Worm (Caenorhabditis elegans): ENCODE measurements around the gene R01H2.8.

DNA sequence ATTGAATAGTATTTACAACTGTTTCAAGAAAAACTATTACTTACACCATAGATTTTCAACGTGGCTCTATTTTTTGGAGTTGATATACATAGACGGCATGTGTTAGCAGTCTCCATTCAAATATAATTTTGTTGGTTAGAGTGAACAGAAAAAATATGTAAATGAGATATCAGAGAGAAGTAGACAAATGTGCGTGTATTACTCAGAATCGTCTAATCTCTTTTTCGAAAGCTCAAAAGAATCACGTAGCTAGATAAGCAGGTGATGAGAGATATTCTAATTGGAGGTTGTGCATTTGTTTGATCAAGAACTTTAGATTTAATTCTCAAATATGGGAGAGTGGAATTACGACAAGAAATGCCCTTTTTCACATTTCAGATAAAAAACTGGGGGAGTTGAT, 21.7 kb downstream of the R01H2.8 start, which contains the start of gene ZK418.10:
- TF ChIP-seq skn-1 (tag; optimal IDR thresholded peaks at IDR 0.05) = no peak
- TF ChIP-seq aly-2 (tag; optimal IDR thresholded peaks at IDR 0.05) = no peak
- TF ChIP-seq daf-12 (tag; optimal IDR thresholded peaks at IDR 0.05) = no peak
- no peak for TF ChIP-seq unc-39 (tag; optimal IDR thresholded peaks at IDR 0.05)
- no peak for TF ChIP-seq unc-62 (GFP tag; optimal IDR thresholded peaks at IDR 0.05)
- no peak for TF ChIP-seq snpc-4 (tag; optimal IDR thresholded peaks at IDR 0.05)
- TF ChIP-seq nhr-77 (tag; optimal IDR thresholded peaks at IDR 0.05) = no peak
- TF ChIP-seq ceh-16 (tag; optimal IDR thresholded peaks at IDR 0.05) = no peak
- TF ChIP-seq tbx-2 (tag; optimal IDR thresholded peaks at IDR 0.05) = no peak
- TF ChIP-seq mml-1 (tag; optimal IDR thresholded peaks at IDR 0.05) = no peak
- TF ChIP-seq nhr-11 (tag; optimal IDR thresholded peaks at IDR 0.05) = no peak
- no peak for TF ChIP-seq mdl-1 (tag; optimal IDR thresholded peaks at IDR 0.05)
- TF ChIP-seq nhr-43 (tag; optimal IDR thresholded peaks at IDR 0.05; ENCODE audit: poor library complexity, severe bottlenecking) = no peak
- no peak for TF ChIP-seq nhr-237 (tag; optimal IDR thresholded peaks at IDR 0.05)

Measured in whole organism, L3 larva.